Worm (Caenorhabditis elegans) whole organism, L3 larva: ENCODE measurements around the gene B0024.11.

Experiments
- R02D3.7 ChIP-seq: fragments of 150-350 bp; optimal IDR thresholded peaks from 2 replicates; lab custom pipeline; 2014; ENCODE audit warnings: missing biosample characterization, missing genetic modification characterization
- ZK546.5 ChIP-seq: sonication (generic microtip); optimal IDR thresholded peaks from 2 replicates; lab custom pipeline; 2017; ENCODE audit warnings: missing biosample characterization, missing genetic modification characterization
- aly-2 ChIP-seq: fragments of 150-350 bp; optimal IDR thresholded peaks from 2 replicates; lab custom pipeline; 2014; ENCODE audit warnings: missing biosample characterization, missing genetic modification characterization
- ama-1 ChIP-seq: fragments of 150-350 bp; optimal IDR thresholded peaks from 2 replicates; lab custom pipeline; 2018
- ceh-16 ChIP-seq: sonication (generic microtip); optimal IDR thresholded peaks from 2 replicates; lab custom pipeline; 2017; ENCODE audit warnings: missing biosample characterization, missing genetic modification characterization
- ceh-28 ChIP-seq: fragments of 150-350 bp; optimal IDR thresholded peaks from 2 replicates; lab custom pipeline; 2014; ENCODE audit warnings: missing biosample characterization, missing genetic modification reagents, missing genetic modification characterization
- ceh-82 ChIP-seq: fragments of 150-350 bp; optimal IDR thresholded peaks from 2 replicates; lab custom pipeline; 2014; ENCODE audit warnings: missing biosample characterization, missing genetic modification characterization
- ceh-9 ChIP-seq: sonication (generic microtip); optimal IDR thresholded peaks from 2 replicates; lab custom pipeline; 2018; ENCODE audit warnings: missing biosample characterization, missing genetic modification characterization
- daf-12 ChIP-seq: fragments of 150-350 bp; optimal IDR thresholded peaks from 2 replicates; lab custom pipeline; 2014; ENCODE audit warnings: missing biosample characterization, missing genetic modification reagents, missing genetic modification characterization
- egl-27 ChIP-seq: sonication (generic microtip); optimal IDR thresholded peaks from 4 replicates; lab custom pipeline; 2017; ENCODE audit warnings: missing biosample characterization, missing genetic modification reagents, missing genetic modification characterization
- egl-5 ChIP-seq: fragments of 150-350 bp; optimal IDR thresholded peaks from 2 replicates; lab custom pipeline; 2017; ENCODE audit warnings: missing biosample characterization, missing genetic modification reagents, missing genetic modification characterization, inconsistent platforms
- elt-1 ChIP-seq: fragments of 150-350 bp; optimal IDR thresholded peaks from 2 replicates; lab custom pipeline; 2014; ENCODE audit warnings: missing biosample characterization, missing genetic modification characterization
- elt-2 ChIP-seq: sonication (generic microtip); optimal IDR thresholded peaks from 2 replicates; lab custom pipeline; 2016; ENCODE audit warnings: missing genetic modification reagents, mild to moderate bottlenecking, missing genetic modification characterization, missing compliant biosample characterization
- elt-3 ChIP-seq, 3 experiments: fragments of 150-350 bp in 1 of 3; sonication (generic microtip) in 2 of 3; optimal IDR thresholded peaks; 2 replicates in 2 of 3; 4 replicates in 1 of 3; lab custom pipeline; 2014 to 2017; ENCODE audit warnings: missing biosample characterization in 3 of 3, missing genetic modification characterization in 3 of 3
- eor-1 ChIP-seq, 2 experiments: fragments of 150-350 bp; optimal IDR thresholded peaks; 2 replicates each; lab custom pipeline; 2014 to 2018; ENCODE audit warnings: missing biosample characterization in 2 of 2, missing genetic modification characterization in 2 of 2
- fkh-10 ChIP-seq: sonication (generic microtip); optimal IDR thresholded peaks from 2 replicates; lab custom pipeline; 2017; ENCODE audit warnings: missing biosample characterization, missing genetic modification reagents, missing genetic modification characterization
- fkh-2 ChIP-seq: fragments of 150-350 bp; optimal IDR thresholded peaks from 2 replicates; lab custom pipeline; 2014; ENCODE audit warnings: missing biosample characterization, missing genetic modification reagents, missing genetic modification characterization
- fos-1 ChIP-seq: fragments of 150-350 bp; optimal IDR thresholded peaks from 2 replicates; lab custom pipeline; 2014; ENCODE audit warnings: missing biosample characterization, missing genetic modification characterization
- hmg-11 ChIP-seq: sonication (generic microtip); optimal IDR thresholded peaks from 2 replicates; lab custom pipeline; 2016; ENCODE audit warnings: missing genetic modification characterization, missing compliant biosample characterization
- jun-1 ChIP-seq: fragments of 150-350 bp; optimal IDR thresholded peaks from 2 replicates; lab custom pipeline; 2014; ENCODE audit warnings: missing biosample characterization, missing genetic modification reagents, missing genetic modification characterization
- lin-15B ChIP-seq: fragments of 150-350 bp; optimal IDR thresholded peaks from 2 replicates; lab custom pipeline; 2014; ENCODE audit warnings: missing biosample characterization, missing genetic modification characterization
- lin-39 ChIP-seq: fragments of 150-350 bp; optimal IDR thresholded peaks from 2 replicates; lab custom pipeline; 2018; ENCODE audit warnings: missing biosample characterization, missing genetic modification reagents, missing genetic modification characterization
- lsy-12 ChIP-seq: sonication (generic microtip); optimal IDR thresholded peaks from 2 replicates; lab custom pipeline; 2016; ENCODE audit warnings: mild to moderate bottlenecking, missing genetic modification characterization, missing compliant biosample characterization
- mdl-1 ChIP-seq: fragments of 150-350 bp; optimal IDR thresholded peaks from 2 replicates; lab custom pipeline; 2014; ENCODE audit warnings: missing biosample characterization, missing genetic modification characterization
- mml-1 ChIP-seq: fragments of 150-350 bp; sonication (generic microtip); optimal IDR thresholded peaks from 3 replicates; lab custom pipeline; 2014; ENCODE audit warnings: missing biosample characterization, missing genetic modification characterization
- nfya-1 ChIP-seq: sonication (generic microtip); optimal IDR thresholded peaks from 2 replicates; lab custom pipeline; 2017; ENCODE audit warnings: missing genetic modification characterization, mild to moderate bottlenecking, missing compliant biosample characterization, antibody characterized with exemption, moderate library complexity; ENCODE audit not compliant: insufficient read depth
- nhr-11 ChIP-seq: fragments of 150-350 bp; optimal IDR thresholded peaks from 2 replicates; lab custom pipeline; 2014; ENCODE audit warnings: missing biosample characterization, missing genetic modification characterization
- nhr-12 ChIP-seq: fragments of 150-350 bp; optimal IDR thresholded peaks from 2 replicates; lab custom pipeline; 2014; ENCODE audit warnings: missing biosample characterization, missing genetic modification characterization
- nhr-23 ChIP-seq: fragments of 150-350 bp; optimal IDR thresholded peaks from 2 replicates; lab custom pipeline; 2014; ENCODE audit warnings: missing biosample characterization, missing genetic modification reagents, missing genetic modification characterization
- nhr-237 ChIP-seq: fragments of 150-350 bp; optimal IDR thresholded peaks from 2 replicates; lab custom pipeline; 2014; ENCODE audit warnings: missing biosample characterization, missing genetic modification characterization
- nhr-25 ChIP-seq: sonication (generic microtip); optimal IDR thresholded peaks from 2 replicates; lab custom pipeline; 2017; ENCODE audit warnings: missing biosample characterization, missing genetic modification characterization
- nhr-28 ChIP-seq: fragments of 150-350 bp; optimal IDR thresholded peaks from 2 replicates; lab custom pipeline; 2014; ENCODE audit warnings: missing biosample characterization, missing genetic modification characterization
- nhr-43 ChIP-seq: sonication (generic microtip); optimal IDR thresholded peaks from 2 replicates; lab custom pipeline; 2016; ENCODE audit warnings: mild to moderate bottlenecking, missing genetic modification characterization, missing compliant biosample characterization; ENCODE audit not compliant: poor library complexity, severe bottlenecking
- nhr-67 ChIP-seq: fragments of 150-350 bp; optimal IDR thresholded peaks from 2 replicates; lab custom pipeline; 2014; ENCODE audit warnings: missing biosample characterization, missing genetic modification characterization
- nhr-76 ChIP-seq: fragments of 150-350 bp; sonication (generic microtip); optimal IDR thresholded peaks from 5 replicates; lab custom pipeline; 2014; ENCODE audit warnings: missing biosample characterization, missing genetic modification characterization
- nhr-77 ChIP-seq: fragments of 150-350 bp; optimal IDR thresholded peaks from 2 replicates; lab custom pipeline; 2014; ENCODE audit warnings: missing biosample characterization, missing genetic modification characterization
- pha-4 ChIP-seq: fragments of 150-350 bp; optimal IDR thresholded peaks from 2 replicates; lab custom pipeline; 2014; ENCODE audit warnings: missing biosample characterization, missing genetic modification reagents, missing genetic modification characterization
- pqm-1 ChIP-seq: fragments of 150-350 bp; optimal IDR thresholded peaks from 2 replicates; lab custom pipeline; 2017; ENCODE audit warnings: missing biosample characterization, missing genetic modification characterization, inconsistent platforms
- sea-2 ChIP-seq: fragments of 150-350 bp; sonication (generic microtip); optimal IDR thresholded peaks from 4 replicates; lab custom pipeline; 2014; ENCODE audit warnings: missing biosample characterization, missing genetic modification reagents, missing genetic modification characterization
- skn-1 ChIP-seq: fragments of 150-350 bp; optimal IDR thresholded peaks from 2 replicates; lab custom pipeline; 2014; ENCODE audit warnings: missing biosample characterization, missing genetic modification characterization
- snpc-4 ChIP-seq: fragments of 150-350 bp; optimal IDR thresholded peaks from 2 replicates; lab custom pipeline; 2014; ENCODE audit warnings: missing biosample characterization, missing genetic modification characterization
- tbx-2 ChIP-seq: sonication (generic microtip); optimal IDR thresholded peaks from 2 replicates; lab custom pipeline; 2016; ENCODE audit warnings: mild to moderate bottlenecking, missing genetic modification characterization, missing compliant biosample characterization
- unc-39 ChIP-seq: sonication (generic microtip); optimal IDR thresholded peaks from 4 replicates; lab custom pipeline; 2017; ENCODE audit warnings: missing biosample characterization, missing genetic modification characterization
- unc-62 ChIP-seq: fragments of 150-350 bp; sonication (generic microtip); optimal IDR thresholded peaks from 4 replicates; lab custom pipeline; 2014; ENCODE audit warnings: missing biosample characterization, missing genetic modification reagents, missing genetic modification characterization
- zag-1 ChIP-seq: fragments of 150-350 bp; optimal IDR thresholded peaks from 2 replicates; lab custom pipeline; 2014; ENCODE audit warnings: missing biosample characterization, missing genetic modification characterization
- ztf-11 ChIP-seq: fragments of 150-350 bp; optimal IDR thresholded peaks from 2 replicates; lab custom pipeline; 2014; ENCODE audit warnings: missing biosample characterization, missing genetic modification characterization
- ztf-4 ChIP-seq: fragments of 150-350 bp; optimal IDR thresholded peaks from 2 replicates; lab custom pipeline; 2014; ENCODE audit warnings: missing biosample characterization, missing genetic modification characterization

B0024.11 gene

DNA sequence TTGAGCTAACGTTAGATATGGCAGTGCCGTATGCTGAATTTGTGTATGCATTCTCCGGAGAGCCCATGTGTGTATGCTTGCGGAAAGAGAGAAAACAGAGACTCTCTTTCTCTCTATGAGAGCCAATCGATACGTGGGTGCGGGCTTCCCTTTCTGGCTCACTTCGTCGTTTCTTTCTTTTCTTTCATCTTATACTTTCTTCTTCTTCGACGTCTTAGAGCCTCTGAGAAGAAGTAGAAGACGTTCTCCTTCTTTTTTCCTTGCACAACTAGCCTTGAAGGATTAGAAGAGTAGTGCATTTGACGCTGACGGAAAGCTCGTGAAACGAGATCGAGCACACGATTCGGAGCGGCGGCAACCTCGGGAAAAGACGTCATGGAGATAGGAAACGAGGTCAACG is 45.5 kb downstream of the B0024.11 start:
- TF ChIP-seq lsy-12 (tag; lab: Kevin White, UChicago) (no peak), mml-1 (tag; lab: Kevin White, UChicago) (no peak), ZK546.5 (tag; lab: Kevin White, UChicago) (no peak), nfya-1 (tag; lab: Kevin White, UChicago) (peak; percentile 77), fos-1 (tag; lab: Kevin White, UChicago) (no peak), ceh-28 (peak; percentile 56), fkh-2 (tag; lab: Kevin White, UChicago) (no peak), sea-2 (peak; percentile 64), zag-1 (tag; lab: Kevin White, UChicago) (no peak), pqm-1 (tag; lab: Kevin White, UChicago) (no peak), daf-12 (no peak), eor-1 (tag; optimal IDR thresholded peaks at IDR 0.05; lab: Kevin White, UChicago) (no peak), nhr-25 (tag; lab: Kevin White, UChicago) (no peak), nhr-77 (tag; lab: Kevin White, UChicago) (no peak), elt-1 (peak; percentile 67), ama-1 (no peak), nhr-76 (no peak), ceh-16 (tag; lab: Kevin White, UChicago) (no peak), ceh-9 (tag; lab: Kevin White, UChicago) (no peak), lin-15B (no peak), ztf-11 (no peak), elt-3 (tag; optimal IDR thresholded peaks at IDR 0.05; lab: Kevin White, UChicago) (no peak), nhr-28 (no peak), nhr-12 (tag; lab: Kevin White, UChicago) (no peak), mdl-1 (no peak), fkh-10 (GFP tag; lab: Kevin White, UChicago) (peak; percentile 85), pha-4 (tag; lab: Kevin White, UChicago) (no peak), nhr-11 (tag; lab: Kevin White, UChicago) (peak; percentile 46), snpc-4 (tag; lab: Kevin White, UChicago) (peak; percentile 55), aly-2 (no peak), elt-2 (no peak), nhr-67 (no peak), hmg-11 (tag; lab: Kevin White, UChicago) (peak; percentile 76), ceh-82 (tag; lab: Kevin White, UChicago) (no peak), nhr-237 (tag; lab: Kevin White, UChicago) (no peak), ztf-4 (tag; lab: Kevin White, UChicago) (no peak), unc-62 (peak; percentile 81), skn-1 (no peak), nhr-43 (tag; lab: Kevin White, UChicago) (no peak), tbx-2 (tag; lab: Kevin White, UChicago) (no peak), egl-5 (tag; lab: Kevin White, UChicago) (no peak), unc-39 (tag; lab: Kevin White, UChicago) (no peak), lin-39 (tag; lab: Kevin White, UChicago) (no peak), egl-27 (no peak), nhr-23 (no peak), R02D3.7 (tag; lab: Kevin White, UChicago) (no peak), jun-1 (tag; lab: Kevin White, UChicago) (no peak)

DNA sequence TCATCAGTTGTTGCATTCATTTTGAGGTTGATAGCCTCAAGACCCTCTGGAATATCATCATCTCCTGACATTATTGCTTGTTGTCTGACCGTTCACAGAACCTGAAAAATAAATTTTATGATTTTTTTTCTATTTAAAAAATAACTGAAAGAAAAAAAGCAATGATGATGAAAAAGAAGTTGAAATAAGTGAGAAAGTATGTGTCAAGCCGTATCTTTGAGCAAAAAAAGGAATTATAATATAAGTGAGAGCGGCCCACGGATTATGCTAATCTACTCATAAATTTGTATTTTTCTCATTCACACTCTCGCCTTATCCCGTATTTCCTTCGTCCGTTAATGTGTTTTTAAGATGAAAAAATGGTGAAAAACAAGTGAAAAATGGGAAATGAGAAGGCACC is 49.1 kb downstream of the B0024.11 start, which contains the start of gene ric-4:
ric-4 (minus strand) TSS at position 101 of the 400 bp plus-strand sequence.
- TF ChIP-seq nhr-237 (tag; lab: Kevin White, UChicago): no peak
- no peak for TF ChIP-seq daf-12
- no peak for TF ChIP-seq ceh-9 (tag; lab: Kevin White, UChicago)
- TF ChIP-seq elt-3 (tag; optimal IDR thresholded peaks at IDR 0.05; lab: Kevin White, UChicago): no peak
- no peak for TF ChIP-seq pha-4 (tag; lab: Kevin White, UChicago)
- no peak for TF ChIP-seq ceh-28
- no peak for TF ChIP-seq tbx-2 (tag; lab: Kevin White, UChicago)
- no peak for TF ChIP-seq mdl-1
- TF ChIP-seq fkh-10 (GFP tag; lab: Kevin White, UChicago): no peak
- TF ChIP-seq elt-2: no peak
- no peak for TF ChIP-seq lin-15B
- TF ChIP-seq eor-1 (tag; optimal IDR thresholded peaks at IDR 0.05; lab: Kevin White, UChicago): no peak
- no peak for TF ChIP-seq lin-39 (tag; lab: Kevin White, UChicago)
